Fruit fly (Drosophila melanogaster): ENCODE data around the gene CG12483.

Gene CG12483

DNA sequence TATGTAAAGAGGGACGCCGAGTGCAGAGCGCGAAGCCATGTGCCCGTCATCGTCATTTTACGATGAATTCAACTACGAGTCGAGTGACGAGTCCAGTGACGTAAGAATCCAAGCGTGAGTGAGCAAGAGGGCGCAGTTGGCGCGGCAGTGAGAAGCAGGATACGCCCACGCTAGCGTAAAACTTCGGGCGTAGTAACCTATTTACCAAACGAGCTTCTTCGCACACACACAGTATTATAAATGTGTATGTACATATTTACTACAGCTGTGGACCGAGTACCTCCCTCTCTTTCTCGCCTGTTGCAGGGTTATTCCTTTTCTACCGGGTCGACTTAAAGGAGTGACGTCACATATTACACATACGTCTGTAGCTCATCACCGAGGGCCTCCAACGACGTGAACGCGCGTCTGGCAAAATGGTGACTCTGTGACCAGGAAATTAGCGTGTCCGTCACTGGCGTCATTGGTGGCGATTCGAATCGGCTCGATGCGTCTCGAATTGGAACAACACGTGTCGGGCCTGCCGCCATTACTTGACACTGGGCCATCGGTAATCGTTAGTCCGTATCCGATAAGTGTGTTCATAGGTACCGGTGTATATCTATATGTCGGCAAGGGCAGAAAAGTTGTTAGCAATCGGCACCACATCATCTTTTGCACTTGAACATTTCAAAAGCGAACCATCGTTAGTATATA lies 25.8 kb upstream of the CG12483 start:
- no peak for TF ChIP-seq ken (GFP tag; IDR thresholded peaks at IDR 0.05)
- TF ChIP-seq kni (GFP tag; optimal IDR thresholded peaks at IDR 0.05), result peak; percentile 15
- TF ChIP-seq lab (GFP tag; optimal IDR thresholded peaks at IDR 0.05), result no peak
- TF ChIP-seq Atf6 (GFP tag; IDR thresholded peaks at IDR 0.05), result 0 out of 2 replicates have a peak, but pooled peaks have one; percentile 19
- TF ChIP-seq CG16813 (GFP tag; IDR thresholded peaks at IDR 0.05; ENCODE audit: partially characterized antibody), result no peak
- TF ChIP-seq pum (GFP tag; optimal IDR thresholded peaks at IDR 0.05), result no peak
- TF ChIP-seq hb (GFP tag; IDR thresholded peaks at IDR 0.05; ENCODE audit: partially characterized antibody), result no peak
- TF ChIP-seq CG15514 (GFP tag; optimal IDR thresholded peaks at IDR 0.05), result no peak
- TF ChIP-seq CG15479 (GFP tag; optimal IDR thresholded peaks at IDR 0.05), result no peak
- no peak for TF ChIP-seq pita (GFP tag; optimal IDR thresholded peaks at IDR 0.05)
- TF ChIP-seq CG5953 (GFP tag; IDR thresholded peaks at IDR 0.05), result no peak
- TF ChIP-seq CG14860 (GFP tag; IDR thresholded peaks at IDR 0.05; ENCODE audit: partially characterized antibody), result no peak
- TF ChIP-seq CG18599 (GFP tag; optimal IDR thresholded peaks at IDR 0.05), result peak; percentile 34
- TF ChIP-seq sqz (GFP tag; optimal IDR thresholded peaks at IDR 0.05), result no peak
- no peak for TF ChIP-seq kay (GFP tag; optimal IDR thresholded peaks at IDR 0.05)
- TF ChIP-seq zen (tag; optimal IDR thresholded peaks at IDR 0.05), result peak; percentile 11
- TF ChIP-seq CG3065 (GFP tag; optimal IDR thresholded peaks at IDR 0.05), result no peak
- TF ChIP-seq Nf-YC (tag; optimal IDR thresholded peaks at IDR 0.05), result no peak
- no peak for TF ChIP-seq Taf1 (GFP tag; IDR thresholded peaks at IDR 0.05)
- TF ChIP-seq CG3838 (GFP tag; optimal IDR thresholded peaks at IDR 0.05), result no peak
- TF ChIP-seq gem (tag; optimal IDR thresholded peaks at IDR 0.05), result no peak
- TF ChIP-seq scrt (GFP tag; optimal IDR thresholded peaks at IDR 0.05), result peak; percentile 78
- no peak for TF ChIP-seq ssp (GFP tag; IDR thresholded peaks at IDR 0.05)
- no peak for TF ChIP-seq jing (GFP tag; optimal IDR thresholded peaks at IDR 0.05)
- no peak for TF ChIP-seq CG1529 (GFP tag; optimal IDR thresholded peaks at IDR 0.05)
- no peak for TF ChIP-seq CG12659 (GFP tag; optimal IDR thresholded peaks at IDR 0.05)
- TF ChIP-seq Atf3 (GFP tag; optimal IDR thresholded peaks at IDR 0.05), result no peak
- TF ChIP-seq Deaf1 (tag; optimal IDR thresholded peaks at IDR 0.05), result peak; percentile 91
- peak; percentile 52 for TF ChIP-seq Hey (tag; optimal IDR thresholded peaks at IDR 0.05)
- TF ChIP-seq CG17829 (tag; optimal IDR thresholded peaks at IDR 0.05), result no peak
- no peak for TF ChIP-seq CG9817 (tag; optimal IDR thresholded peaks at IDR 0.05)
- TF ChIP-seq CG10543 (GFP tag; optimal IDR thresholded peaks at IDR 0.05), result peak; percentile 57
- peak; percentile 19 for TF ChIP-seq CG12769 (tag; optimal IDR thresholded peaks at IDR 0.05)
- TF ChIP-seq CG12299 (tag; optimal IDR thresholded peaks at IDR 0.05), result peak; percentile 31
- peak; percentile 28; the same call in 1 of the 2 replicates for TF ChIP-seq Adf1 (GFP tag; IDR thresholded peaks at IDR 0.05)
- no peak for TF ChIP-seq Hmr (GFP tag; optimal IDR thresholded peaks at IDR 0.05)
- TF ChIP-seq CG17186 (GFP tag; optimal IDR thresholded peaks at IDR 0.05), result no peak
- TF ChIP-seq Gsc (GFP tag; IDR thresholded peaks at IDR 0.05), result no peak
- TF ChIP-seq gsb-n (tag; optimal IDR thresholded peaks at IDR 0.05), result peak; percentile 56
- peak; percentile 84 for TF ChIP-seq abd-A (tag; optimal IDR thresholded peaks at IDR 0.05)
- TF ChIP-seq CG6689 (GFP tag; IDR thresholded peaks at IDR 0.05), result no peak
- no peak for TF ChIP-seq CG17612 (GFP tag; IDR thresholded peaks at IDR 0.05)
- no peak for TF ChIP-seq ab (GFP tag; optimal IDR thresholded peaks at IDR 0.05)
- no peak for TF ChIP-seq CG7372 (GFP tag; IDR thresholded peaks at IDR 0.05)
- TF ChIP-seq her (GFP tag; optimal IDR thresholded peaks at IDR 0.05), result no peak
- TF ChIP-seq CG9727 (GFP tag; optimal IDR thresholded peaks at IDR 0.05), result no peak
- no peak for TF ChIP-seq Vsx1 (GFP tag; optimal IDR thresholded peaks at IDR 0.05)
- TF ChIP-seq CG1832 (GFP tag; optimal IDR thresholded peaks at IDR 0.05), result no peak
- no peak for TF ChIP-seq CG18011 (GFP tag; optimal IDR thresholded peaks at IDR 0.05)

All from whole organism, embryonic.